Fruit fly (Drosophila melanogaster) whole organism, embryonic: ENCODE data around the gene CG46310.

Source experiments
- Adf1 ChIP-seq: fragments of 200-800 bp; sonication (Bioruptor generic); IDR thresholded peaks from 2 replicates; pipeline ENCODE4 v1.3.6; 2022; ENCODE audit warnings: missing biosample characterization, missing genetic modification characterization
- BEAF-32 ChIP-seq: fragments of 200-800 bp; sonication (Bioruptor generic); optimal IDR thresholded peaks from 3 replicates; lab custom pipeline; 2017; ENCODE audit warnings: missing biosample characterization, missing genetic modification characterization, mild to moderate bottlenecking, moderate library complexity, missing genetic modification reagents
- Bdp1 ChIP-seq: fragments of 200-800 bp; sonication (Bioruptor generic); optimal IDR thresholded peaks from 3 replicates; lab custom pipeline; 2016; ENCODE audit warnings: missing biosample characterization, missing genetic modification characterization
- C15 ChIP-seq: fragments of 200-800 bp; sonication (Bioruptor generic); IDR thresholded peaks from 3 replicates; pipeline ENCODE4 v1.3.6; 2022; ENCODE audit warnings: missing biosample characterization, missing genetic modification characterization
- CG10147 ChIP-seq: fragments of 200-800 bp; sonication (Bioruptor generic); optimal IDR thresholded peaks from 2 replicates; lab custom pipeline; 2019; ENCODE audit warnings: missing biosample characterization, mild to moderate bottlenecking, missing genetic modification characterization, moderate library complexity
- CG12391 ChIP-seq: fragments of 200-800 bp; sonication (Bioruptor generic); optimal IDR thresholded peaks from 3 replicates; lab custom pipeline; 2018; ENCODE audit warnings: missing biosample characterization, mild to moderate bottlenecking, missing genetic modification characterization, moderate library complexity
- CG13287 ChIP-seq: fragments of 200-800 bp; sonication (Bioruptor generic); IDR thresholded peaks from 2 replicates; pipeline ENCODE4 v1.3.6; 2022; ENCODE audit warnings: missing biosample characterization, missing genetic modification characterization; ENCODE audit not compliant: partially characterized antibody
- CG13775 ChIP-seq: fragments of 200-800 bp; sonication (Bioruptor generic); optimal IDR thresholded peaks from 3 replicates; lab custom pipeline; 2017; ENCODE audit warnings: missing biosample characterization, mild to moderate bottlenecking, missing genetic modification characterization
- CG14860 ChIP-seq: fragments of 200-800 bp; sonication (Bioruptor generic); IDR thresholded peaks from 3 replicates; pipeline ENCODE4 v1.3.6; 2022; ENCODE audit warnings: missing biosample characterization, missing genetic modification characterization; ENCODE audit not compliant: partially characterized antibody
- CG15601 ChIP-seq: fragments of 200-800 bp; sonication (Bioruptor generic); optimal IDR thresholded peaks from 3 replicates; lab custom pipeline; 2019; ENCODE audit warnings: missing biosample characterization, mild to moderate bottlenecking, missing genetic modification characterization, moderate library complexity
- CG1602 ChIP-seq: fragments of 200-800 bp; sonication (Bioruptor generic); optimal IDR thresholded peaks from 3 replicates; lab custom pipeline; 2016; ENCODE audit warnings: missing biosample characterization, missing genetic modification characterization
- CG17385 ChIP-seq: fragments of 200-800 bp; sonication (Bioruptor generic); optimal IDR thresholded peaks from 3 replicates; lab custom pipeline; 2018; ENCODE audit warnings: missing biosample characterization, mild to moderate bottlenecking, missing genetic modification characterization
- CG17802 ChIP-seq: fragments of 200-800 bp; sonication (Bioruptor generic); optimal IDR thresholded peaks from 2 replicates; lab custom pipeline; 2018; ENCODE audit warnings: missing biosample characterization, mild to moderate bottlenecking, missing genetic modification characterization, moderate library complexity
- CG18599 ChIP-seq: fragments of 200-800 bp; sonication (Bioruptor generic); optimal IDR thresholded peaks from 3 replicates; lab custom pipeline; 2017; ENCODE audit warnings: missing biosample characterization, missing genetic modification characterization, mild to moderate bottlenecking, moderate library complexity, missing genetic modification reagents
- CG18619 ChIP-seq: fragments of 200-800 bp; sonication (Bioruptor generic); optimal IDR thresholded peaks from 3 replicates; lab custom pipeline; 2017; ENCODE audit warnings: missing biosample characterization, mild to moderate bottlenecking, missing genetic modification characterization
- CG2199 ChIP-seq: fragments of 200-800 bp; sonication (Bioruptor generic); IDR thresholded peaks from 3 replicates; pipeline ENCODE4 v1.3.6; 2022; ENCODE audit warnings: missing biosample characterization, missing genetic modification characterization
- CG2712 ChIP-seq: fragments of 200-800 bp; optimal IDR thresholded peaks from 3 replicates; lab custom pipeline; 2019; ENCODE audit warnings: missing biosample characterization, mild to moderate bottlenecking, missing genetic modification characterization, moderate library complexity
- CG31224 ChIP-seq: fragments of 200-800 bp; sonication (Bioruptor generic); IDR thresholded peaks from 2 replicates; pipeline ENCODE4 v1.3.6; 2022; ENCODE audit warnings: missing biosample characterization, missing genetic modification characterization
- CG31441 ChIP-seq: fragments of 200-800 bp; sonication (Bioruptor generic); IDR thresholded peaks from 2 replicates; pipeline ENCODE4 v1.3.6; 2022; ENCODE audit warnings: missing biosample characterization, missing genetic modification characterization
- CG42726 ChIP-seq: fragments of 200-800 bp; sonication (Bioruptor generic); IDR thresholded peaks from 2 replicates; pipeline ENCODE4 v1.3.6; 2022; ENCODE audit warnings: missing biosample characterization, missing genetic modification characterization; ENCODE audit not compliant: partially characterized antibody
- CG4282 ChIP-seq: fragments of 200-800 bp; sonication (Bioruptor generic); optimal IDR thresholded peaks from 2 replicates; lab custom pipeline; 2016; ENCODE audit warnings: missing biosample characterization, missing genetic modification characterization
- CG4328 ChIP-seq: fragments of 200-800 bp; sonication (Bioruptor generic); optimal IDR thresholded peaks from 3 replicates; lab custom pipeline; 2017; ENCODE audit warnings: missing biosample characterization, missing genetic modification reagents, missing genetic modification characterization
- CG5953 ChIP-seq: fragments of 200-800 bp; sonication (Bioruptor generic); IDR thresholded peaks from 2 replicates; pipeline ENCODE4 v1.3.6; 2022; ENCODE audit warnings: missing biosample characterization, missing genetic modification characterization
- CG7271 ChIP-seq: fragments of 200-800 bp; sonication (Bioruptor generic); optimal IDR thresholded peaks from 2 replicates; lab custom pipeline; 2018; ENCODE audit warnings: missing biosample characterization, mild to moderate bottlenecking, missing genetic modification characterization, moderate library complexity
- CG7987 ChIP-seq: fragments of 200-800 bp; sonication (Bioruptor generic); optimal IDR thresholded peaks from 2 replicates; lab custom pipeline; 2018; ENCODE audit warnings: missing biosample characterization, mild to moderate bottlenecking, missing genetic modification characterization, moderate library complexity
- Dref ChIP-seq: fragments of 200-800 bp; sonication (Bioruptor generic); IDR thresholded peaks from 2 replicates; pipeline ENCODE4 v1.3.6; 2022; ENCODE audit warnings: missing biosample characterization, missing genetic modification characterization
- Max ChIP-seq: fragments of 200-800 bp; sonication (Bioruptor generic); optimal IDR thresholded peaks from 2 replicates; lab custom pipeline; 2016; ENCODE audit warnings: missing biosample characterization, mild to moderate bottlenecking, missing genetic modification characterization
- Neu2 ChIP-seq: fragments of 200-800 bp; sonication (Bioruptor generic); optimal IDR thresholded peaks from 3 replicates; lab custom pipeline; 2016; ENCODE audit warnings: missing biosample characterization, missing genetic modification characterization, borderline replicate concordance
- Nf-YB ChIP-seq: fragments of 200-800 bp; sonication (Bioruptor generic); optimal IDR thresholded peaks from 3 replicates; lab custom pipeline; 2019; ENCODE audit warnings: missing biosample characterization, mild to moderate bottlenecking, missing genetic modification characterization, moderate library complexity
- Sin3A ChIP-seq: fragments of >200 bp; optimal IDR thresholded peaks from 2 replicates; lab custom pipeline; 2018
- Usf ChIP-seq: fragments of 200-800 bp; sonication (Bioruptor generic); optimal IDR thresholded peaks from 2 replicates; lab custom pipeline; 2017; ENCODE audit warnings: missing genotype, missing biosample characterization, missing genetic modification characterization
- YL-1 ChIP-seq: fragments of 200-800 bp; sonication (Bioruptor generic); optimal IDR thresholded peaks from 3 replicates; lab custom pipeline; 2017; ENCODE audit warnings: missing biosample characterization, mild to moderate bottlenecking, missing genetic modification characterization
- chif ChIP-seq, 2 experiments: fragments of 200-800 bp; sonication (Bioruptor generic); optimal IDR thresholded peaks; 3 replicates each; lab custom pipeline; 2016; ENCODE audit warnings: missing biosample characterization in 2 of 2, missing genetic modification characterization in 2 of 2
- corto ChIP-seq: fragments of 200-800 bp; sonication (Bioruptor generic); optimal IDR thresholded peaks from 2 replicates; lab custom pipeline; 2016; ENCODE audit warnings: missing biosample characterization, mild to moderate bottlenecking, missing genetic modification characterization, moderate library complexity
- cwo ChIP-seq: fragments of 200-800 bp; sonication (Bioruptor generic); optimal IDR thresholded peaks from 3 replicates; lab custom pipeline; 2017; ENCODE audit warnings: missing biosample characterization, missing genetic modification characterization, mild to moderate bottlenecking, moderate library complexity, missing genetic modification reagents
- da ChIP-seq: fragments of 200-800 bp; sonication (Bioruptor generic); optimal IDR thresholded peaks from 2 replicates; lab custom pipeline; 2016; ENCODE audit warnings: missing biosample characterization, missing genetic modification characterization
- dati ChIP-seq: fragments of 200-800 bp; sonication (Bioruptor generic); IDR thresholded peaks from 2 replicates; pipeline ENCODE4 v1.3.6; 2022; ENCODE audit warnings: missing biosample characterization, missing genetic modification characterization
- dmrt99B ChIP-seq: fragments of 200-800 bp; sonication (Bioruptor generic); optimal IDR thresholded peaks from 2 replicates; lab custom pipeline; 2018; ENCODE audit warnings: missing biosample characterization, mild to moderate bottlenecking, missing genetic modification characterization, moderate library complexity
- fd64A ChIP-seq: fragments of 200-800 bp; sonication (Bioruptor generic); optimal IDR thresholded peaks from 3 replicates; lab custom pipeline; 2018; ENCODE audit warnings: missing biosample characterization, mild to moderate bottlenecking, missing genetic modification characterization
- gem ChIP-seq: fragments of 200-800 bp; sonication (Bioruptor generic); optimal IDR thresholded peaks from 2 replicates; lab custom pipeline; 2019; ENCODE audit warnings: missing biosample characterization, mild to moderate bottlenecking, missing genetic modification characterization, moderate library complexity
- hb ChIP-seq: fragments of 200-800 bp; sonication (Bioruptor generic); IDR thresholded peaks from 3 replicates; pipeline ENCODE4 v1.3.6; 2022; ENCODE audit warnings: missing biosample characterization, missing genetic modification characterization; ENCODE audit not compliant: partially characterized antibody
- hth ChIP-seq: fragments of >200 bp; optimal IDR thresholded peaks from 2 replicates; lab custom pipeline; 2017; ENCODE audit warnings: inconsistent platforms
- maf-S ChIP-seq: fragments of 200-800 bp; sonication (Bioruptor generic); optimal IDR thresholded peaks from 2 replicates; lab custom pipeline; 2016; ENCODE audit warnings: missing biosample characterization, missing genetic modification characterization
- pb ChIP-seq: fragments of 200-800 bp; sonication (Bioruptor generic); optimal IDR thresholded peaks from 3 replicates; lab custom pipeline; 2016; ENCODE audit warnings: missing biosample characterization, missing genetic modification characterization
- pfk ChIP-seq: fragments of 200-800 bp; sonication (Bioruptor generic); optimal IDR thresholded peaks from 2 replicates; lab custom pipeline; 2018; ENCODE audit warnings: missing biosample characterization, mild to moderate bottlenecking, missing genetic modification characterization, moderate library complexity
- schlank ChIP-seq: fragments of 200-800 bp; sonication (Bioruptor generic); optimal IDR thresholded peaks from 2 replicates; lab custom pipeline; 2018; ENCODE audit warnings: missing biosample characterization, mild to moderate bottlenecking, missing genetic modification characterization
- shn ChIP-seq: fragments of 200-800 bp; sonication (Bioruptor generic); optimal IDR thresholded peaks from 3 replicates; lab custom pipeline; 2016; ENCODE audit warnings: missing biosample characterization, missing genetic modification characterization
- tin ChIP-seq: fragments of 200-800 bp; sonication (Bioruptor generic); optimal IDR thresholded peaks from 3 replicates; lab custom pipeline; 2016; ENCODE audit warnings: missing biosample characterization, missing genetic modification characterization
- zf30C ChIP-seq: fragments of 200-800 bp; sonication (Bioruptor generic); optimal IDR thresholded peaks from 3 replicates; lab custom pipeline; 2018; ENCODE audit warnings: missing biosample characterization, mild to moderate bottlenecking, missing genetic modification characterization

Gene CG46310

dm6 chr3R:23226521-23227039 lies 52.9 kb downstream of the CG46310 start, which contains the start of gene cnc (continued):
- TF ChIP-seq CG14860 (GFP tag; lab: Robert Waterston, UW) = no peak
- TF ChIP-seq Dref = no peak
- TF ChIP-seq CG5953 (GFP tag; lab: Robert Waterston, UW) = 0 out of 2 replicates have a peak, but pooled peaks have one; percentile 5
- no peak for TF ChIP-seq CG4282 (GFP tag; lab: Kevin White, UChicago)
- peak; percentile 65 for TF ChIP-seq Nf-YB (GFP tag; lab: Kevin White, UChicago)
- no peak for TF ChIP-seq pb (GFP tag; lab: Kevin White, UChicago)
- TF ChIP-seq dmrt99B (tag; lab: Kevin White, UChicago) = peak; percentile 34
- no peak for TF ChIP-seq CG18619 (GFP tag; lab: Kevin White, UChicago)
- TF ChIP-seq CG17802 (tag; lab: Kevin White, UChicago) = no peak
- TF ChIP-seq Sin3A (lab: Kevin White, UChicago) = no peak
- peak; percentile 32 for TF ChIP-seq pfk (GFP tag; lab: Kevin White, UChicago)
- no peak for TF ChIP-seq CG12391
- TF ChIP-seq maf-S (GFP tag; lab: Kevin White, UChicago) = no peak
- no peak for TF ChIP-seq tin
- no peak for TF ChIP-seq chif (GFP tag; optimal IDR thresholded peaks at IDR 0.05; lab: Kevin White, UChicago)
- no peak for TF ChIP-seq shn (GFP tag; lab: Kevin White, UChicago)
- TF ChIP-seq CG4328 (GFP tag; lab: Kevin White, UChicago) = peak; percentile 4
- TF ChIP-seq cwo (GFP tag; lab: Kevin White, UChicago) = peak; percentile 35
- peak; percentile 55 for TF ChIP-seq CG13287 (GFP tag; lab: Robert Waterston, UW)
- no peak for TF ChIP-seq zf30C (GFP tag; lab: Kevin White, UChicago)
- TF ChIP-seq CG10147 (GFP tag; lab: Kevin White, UChicago) = no peak
- TF ChIP-seq hb = no peak
- no peak for TF ChIP-seq corto (GFP tag; lab: Kevin White, UChicago)
- TF ChIP-seq C15 (GFP tag; lab: Robert Waterston, UW) = no peak
- no peak for TF ChIP-seq YL-1 (GFP tag; lab: Kevin White, UChicago)
- TF ChIP-seq CG7271 = no peak
- TF ChIP-seq fd64A (GFP tag; lab: Kevin White, UChicago) = peak; percentile 36
- no peak; the same call in 1 of the 2 replicates for TF ChIP-seq CG31441 (GFP tag; lab: Robert Waterston, UW)
- peak; percentile 97 for TF ChIP-seq Adf1 (GFP tag; lab: Robert Waterston, UW)
- no peak for TF ChIP-seq CG7987 (GFP tag; lab: Kevin White, UChicago)
- no peak for TF ChIP-seq hth (lab: Kevin White, UChicago)
- TF ChIP-seq Max (GFP tag; lab: Kevin White, UChicago) = no peak
- TF ChIP-seq, all 482 proteins: peak for 132

dm6 chr3R:23228605-23229264 lies 55.1 kb downstream of the CG46310 start:
- no peak for TF ChIP-seq dati
- no peak for TF ChIP-seq CG2712 (tag; lab: Kevin White, UChicago)
- TF ChIP-seq CG18599 (GFP tag; lab: Kevin White, UChicago) = peak; percentile 74
- peak; percentile 15 for TF ChIP-seq schlank (tag; lab: Kevin White, UChicago)
- no peak for TF ChIP-seq Bdp1 (GFP tag; lab: Kevin White, UChicago)
- TF ChIP-seq CG13775 = no peak
- TF ChIP-seq CG2199 (GFP tag; lab: Robert Waterston, UW) = no peak
- 0 out of 2 replicates have a peak, but pooled peaks have one; percentile 38 for TF ChIP-seq CG31224 (GFP tag; lab: Robert Waterston, UW)
- TF ChIP-seq Adf1 (GFP tag; lab: Robert Waterston, UW) = peak; percentile 27; the same call in 1 of the 2 replicates
- TF ChIP-seq CG17385 (GFP tag; lab: Kevin White, UChicago) = no peak
- TF ChIP-seq da (GFP tag; lab: Kevin White, UChicago) = no peak
- TF ChIP-seq Usf (GFP tag; lab: Kevin White, UChicago) = no peak
- TF ChIP-seq CG15601 = no peak
- no peak for TF ChIP-seq Neu2
- no peak for TF ChIP-seq CG42726 (GFP tag; lab: Robert Waterston, UW)
- no peak for TF ChIP-seq BEAF-32 (GFP tag; lab: Kevin White, UChicago)
- peak; percentile 36 for TF ChIP-seq gem (tag; lab: Kevin White, UChicago)
- TF ChIP-seq CG1602 (GFP tag; lab: Kevin White, UChicago) = no peak
- TF ChIP-seq Nf-YB (GFP tag; lab: Kevin White, UChicago) = no peak
